Fruit fly (Drosophila melanogaster): ENCODE results near the gene neur.

- no peak for TF ChIP-seq CG16779 (tag; optimal IDR thresholded peaks at IDR 0.05)
- no peak for TF ChIP-seq CG4318 (GFP tag; optimal IDR thresholded peaks at IDR 0.05)
- TF ChIP-seq CG11902 (GFP tag; optimal IDR thresholded peaks at IDR 0.05): no peak
- no peak for TF ChIP-seq Gug (GFP tag; IDR thresholded peaks at IDR 0.05)
- peak; percentile 64 for TF ChIP-seq fkh (GFP tag; optimal IDR thresholded peaks at IDR 0.05)
- no peak for TF ChIP-seq fd59A (GFP tag; optimal IDR thresholded peaks at IDR 0.05)
- no peak for TF ChIP-seq CG6276 (GFP tag; optimal IDR thresholded peaks at IDR 0.05)
- peak; percentile 80 for TF ChIP-seq Eip78C (GFP tag)
- no peak for TF ChIP-seq Sox102F (GFP tag; optimal IDR thresholded peaks at IDR 0.05)
- no peak for TF ChIP-seq OdsH (GFP tag; optimal IDR thresholded peaks at IDR 0.05)
- TF ChIP-seq dsx (GFP tag; optimal IDR thresholded peaks at IDR 0.05; ENCODE audit: poor library complexity, severe bottlenecking): no peak
- TF ChIP-seq dac (GFP tag; optimal IDR thresholded peaks at IDR 0.05): no peak
- TF ChIP-seq pdm3 (GFP tag; optimal IDR thresholded peaks at IDR 0.05): no peak
These were observed at the start of gene neur for dm6 chr3R:9039448-9039847.
